Worm (Caenorhabditis elegans) whole organism, L3 larva: ENCODE results near the gene Y67D8B.5.
"Not testable (repeated sequence)": the region's sequence is repeated elsewhere in the genome, so short reads cannot be mapped to it uniquely, and the experiment has no call there.

ENCODE experiments used
- ama-1 ChIP-seq: fragments of 150-350 bp; optimal IDR thresholded peaks from 2 replicates; lab custom pipeline; 2018
- ceh-9 ChIP-seq: sonication (generic microtip); optimal IDR thresholded peaks from 2 replicates; lab custom pipeline; 2018; ENCODE audit warnings: missing biosample characterization, missing genetic modification characterization
- egl-27 ChIP-seq: sonication (generic microtip); optimal IDR thresholded peaks from 4 replicates; lab custom pipeline; 2017; ENCODE audit warnings: missing biosample characterization, missing genetic modification reagents, missing genetic modification characterization
- elt-3 ChIP-seq, 3 experiments: fragments of 150-350 bp in 1 of 3; sonication (generic microtip) in 2 of 3; optimal IDR thresholded peaks; 2 replicates in 2 of 3; 4 replicates in 1 of 3; lab custom pipeline; 2014 to 2017; ENCODE audit warnings: missing biosample characterization in 3 of 3, missing genetic modification characterization in 3 of 3

ce11 chrIV:3172510-3172909 lies 29.6 kb upstream of the Y67D8B.5 start, which contains the start of gene Y67D8B.1:
- not testable (repeated sequence) for TF ChIP-seq ama-1 (lab: Kevin White, UChicago); elt-3 (tag; optimal IDR thresholded peaks at IDR 0.05; lab: Kevin White, UChicago); egl-27; ceh-9 (tag; lab: Kevin White, UChicago)
